Fruit fly (Drosophila melanogaster): Measurements from ENCODE around the gene btsz.

The btsz gene

dm6 chr3R:14893791-14894782 lies 18.8 kb upstream of the btsz start, which contains the start of gene Dph2 (continued):
- TF ChIP-seq Dip3 (GFP tag; optimal IDR thresholded peaks at IDR 0.05) (peak; percentile 58), salm (tag; optimal IDR thresholded peaks at IDR 0.05) (peak; percentile 41), pb (GFP tag; optimal IDR thresholded peaks at IDR 0.05) (no peak), YL-1 (GFP tag; optimal IDR thresholded peaks at IDR 0.05) (peak; percentile 25), CTCF (GFP tag; optimal IDR thresholded peaks at IDR 0.05) (peak; percentile 65), Max (GFP tag; optimal IDR thresholded peaks at IDR 0.05) (no peak), CG15479 (GFP tag; optimal IDR thresholded peaks at IDR 0.05) (no peak), CG7556 (GFP tag; optimal IDR thresholded peaks at IDR 0.05) (peak; percentile 40), dysf (GFP tag; IDR thresholded peaks at IDR 0.05) (peak; percentile 75; the same call in 2 of the 3 replicates), HHEX (GFP tag; optimal IDR thresholded peaks at IDR 0.05) (peak; percentile 37), jing (GFP tag; optimal IDR thresholded peaks at IDR 0.05) (no peak), CG2116 (GFP tag; optimal IDR thresholded peaks at IDR 0.05) (peak; percentile 58), CG4404 (GFP tag; IDR thresholded peaks at IDR 0.05) (peak; percentile 33; the same call in 1 of the 2 replicates), gem (tag; optimal IDR thresholded peaks at IDR 0.05) (peak; percentile 92), CG7372 (GFP tag; IDR thresholded peaks at IDR 0.05) (peak; percentile 77), Ada2b (GFP tag; IDR thresholded peaks at IDR 0.05) (peak; percentile 75), Bgb (GFP tag; IDR thresholded peaks at IDR 0.05; ENCODE audit: partially characterized antibody) (no peak), ems (GFP tag; optimal IDR thresholded peaks at IDR 0.05) (peak; percentile 17), CG9797 (GFP tag; optimal IDR thresholded peaks at IDR 0.05) (no peak), CG16779 (GFP tag; IDR thresholded peaks at IDR 0.05) (no peak), Ptx1 (GFP tag; IDR thresholded peaks at IDR 0.05) (peak; percentile 88), CG6791 (GFP tag; IDR thresholded peaks at IDR 0.05; ENCODE audit: partially characterized antibody) (no peak), HLH3B (GFP tag; IDR thresholded peaks at IDR 0.05) (peak; percentile 86), ssp (GFP tag; IDR thresholded peaks at IDR 0.05) (peak; percentile 78), ranshi (GFP tag; IDR thresholded peaks at IDR 0.05) (peak; percentile 86), croc (GFP tag; conservative IDR thresholded peaks at IDR 0.05) (peak; percentile 52), BEAF-32 (GFP tag; optimal IDR thresholded peaks at IDR 0.05) (peak; percentile 48), sim (GFP tag; IDR thresholded peaks at IDR 0.05) (peak; percentile 69), org-1 (GFP tag; optimal IDR thresholded peaks at IDR 0.05) (no peak), CG32772 (GFP tag; IDR thresholded peaks at IDR 0.05) (peak; percentile 75), CG7786 (GFP tag; optimal IDR thresholded peaks at IDR 0.05) (peak; percentile 20), cad (GFP tag; optimal IDR thresholded peaks at IDR 0.05) (peak; percentile 4), Hr78 (GFP tag; optimal IDR thresholded peaks at IDR 0.05) (no peak), D (optimal IDR thresholded peaks at IDR 0.05) (no peak), D (GFP tag; optimal IDR thresholded peaks at IDR 0.05) (peak; percentile 21), wdn (GFP tag; IDR thresholded peaks at IDR 0.05) (peak; percentile 73), CG16863 (GFP tag; optimal IDR thresholded peaks at IDR 0.05) (peak; percentile 11), CG2129 (GFP tag; IDR thresholded peaks at IDR 0.05; ENCODE audit: partially characterized antibody) (no peak), Tbp (GFP tag; optimal IDR thresholded peaks at IDR 0.05) (no peak), NfI (GFP tag; optimal IDR thresholded peaks at IDR 0.05) (peak; percentile 50), CG12071 (GFP tag; optimal IDR thresholded peaks at IDR 0.05) (no peak), GATAe (GFP tag; conservative IDR thresholded peaks at IDR 0.05) (0 out of 2 replicates have a peak, but pooled peaks have one; percentile 19), D19A (tag; optimal IDR thresholded peaks at IDR 0.05) (peak; percentile 99), bsh (GFP tag; optimal IDR thresholded peaks at IDR 0.05) (peak in 1 of 2 experiments; percentile 77), twi (tag; optimal IDR thresholded peaks at IDR 0.05) (peak; percentile 39), CG5953 (GFP tag; IDR thresholded peaks at IDR 0.05) (peak; percentile 73), Hr3 (GFP tag; optimal IDR thresholded peaks at IDR 0.05) (peak; percentile 84), sob (GFP tag; IDR thresholded peaks at IDR 0.05) (peak; percentile 79), CG2199 (GFP tag; IDR thresholded peaks at IDR 0.05) (no peak)
